Fruit fly (Drosophila melanogaster): ENCODE measurements around the gene Nepl17.

Gene Nepl17

DNA sequence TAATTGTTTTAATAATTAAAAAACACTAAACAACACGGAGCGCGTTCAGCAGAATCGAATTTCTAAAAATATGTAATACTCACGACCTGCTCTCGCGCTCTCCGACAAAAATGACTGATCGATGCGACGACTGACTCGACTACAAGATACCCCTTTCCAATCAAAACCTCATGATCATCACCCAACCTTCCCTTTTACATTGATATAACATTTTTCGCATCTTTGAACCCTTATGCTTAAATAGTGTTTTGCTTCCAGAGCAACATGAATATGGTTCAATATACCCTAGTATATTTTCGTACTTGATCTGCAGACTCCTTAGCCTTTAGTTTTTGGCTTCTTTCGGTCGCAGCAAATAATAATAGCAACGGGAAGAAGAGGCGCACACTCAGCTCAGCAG, 39.1 kb downstream of the Nepl17 start (continued):
- peak; percentile 69 for TF ChIP-seq CG17385 (GFP tag; optimal IDR thresholded peaks at IDR 0.05)
- peak; percentile 32 for TF ChIP-seq sug (tag; optimal IDR thresholded peaks at IDR 0.05)
- peak; percentile 7 for TF ChIP-seq schlank (tag; optimal IDR thresholded peaks at IDR 0.05)
- peak; percentile 62 for TF ChIP-seq Rx (GFP tag; IDR thresholded peaks at IDR 0.05)
- TF ChIP-seq CG30020 (tag; optimal IDR thresholded peaks at IDR 0.05) = no peak
- TF ChIP-seq H15 (GFP tag; IDR thresholded peaks at IDR 0.05) = peak; percentile 82
- TF ChIP-seq CG15073 (GFP tag; optimal IDR thresholded peaks at IDR 0.05) = no peak
- peak; percentile 78 for TF ChIP-seq eyg (GFP tag; optimal IDR thresholded peaks at IDR 0.05)
- peak; percentile 66 for TF ChIP-seq CG32772 (GFP tag; IDR thresholded peaks at IDR 0.05)
- peak; percentile 20 for TF ChIP-seq Deaf1 (tag; optimal IDR thresholded peaks at IDR 0.05)
- peak; percentile 63; the same call in 1 of the 2 replicates for TF ChIP-seq Lim3 (GFP tag; IDR thresholded peaks at IDR 0.05)
- TF ChIP-seq repo (GFP tag; optimal IDR thresholded peaks at IDR 0.05) = peak; percentile 63
- TF ChIP-seq cg (GFP tag; optimal IDR thresholded peaks at IDR 0.05) = no peak
- TF ChIP-seq fd3F (GFP tag; optimal IDR thresholded peaks at IDR 0.05) = peak; percentile 49
- TF ChIP-seq caup (GFP tag; optimal IDR thresholded peaks at IDR 0.05; ENCODE audit: severe bottlenecking) = peak; percentile 48
- peak; percentile 89 for TF ChIP-seq ara (GFP tag; IDR thresholded peaks at IDR 0.05)
- TF ChIP-seq Bteb2 (GFP tag; optimal IDR thresholded peaks at IDR 0.05) = peak; percentile 62
- peak; percentile 86 for TF ChIP-seq CG17328 (GFP tag; IDR thresholded peaks at IDR 0.05)
- peak; percentile 5 for TF ChIP-seq CG6765 (GFP tag; optimal IDR thresholded peaks at IDR 0.05)
- peak; percentile 66 for TF ChIP-seq CG12071 (GFP tag; optimal IDR thresholded peaks at IDR 0.05)
- no peak for TF ChIP-seq exex (tag; optimal IDR thresholded peaks at IDR 0.05)
- TF ChIP-seq her (GFP tag; optimal IDR thresholded peaks at IDR 0.05) = peak; percentile 73
- no peak for TF ChIP-seq CG17912 (GFP tag; optimal IDR thresholded peaks at IDR 0.05)
- no peak for TF ChIP-seq bbx (GFP tag; IDR thresholded peaks at IDR 0.05; ENCODE audit: partially characterized antibody)
- TF ChIP-seq ewg (GFP tag; optimal IDR thresholded peaks at IDR 0.05) = peak; percentile 60
- TF ChIP-seq CG17361 (GFP tag; IDR thresholded peaks at IDR 0.05) = no peak; the same call in 2 of the 3 replicates
- TF ChIP-seq CG1233 (GFP tag; optimal IDR thresholded peaks at IDR 0.05) = peak; percentile 32
- TF ChIP-seq Xrp1 (GFP tag; IDR thresholded peaks at IDR 0.05) = peak; percentile 83
- peak; percentile 83 for TF ChIP-seq nmo (GFP tag; optimal IDR thresholded peaks at IDR 0.05)
- peak; percentile 84 for TF ChIP-seq Drgx (GFP tag; IDR thresholded peaks at IDR 0.05)
- no peak for TF ChIP-seq zen (tag; optimal IDR thresholded peaks at IDR 0.05)
- TF ChIP-seq CG12659 (GFP tag; optimal IDR thresholded peaks at IDR 0.05) = peak; percentile 65
- TF ChIP-seq CG4404 (GFP tag; IDR thresholded peaks at IDR 0.05) = peak; percentile 58
- no peak for TF ChIP-seq CG13296 (GFP tag; optimal IDR thresholded peaks at IDR 0.05)
- peak; percentile 63 for TF ChIP-seq Dip3 (GFP tag; optimal IDR thresholded peaks at IDR 0.05)
- peak; percentile 33 for TF ChIP-seq sd (tag; optimal IDR thresholded peaks at IDR 0.05)
- TF ChIP-seq Scr (GFP tag; IDR thresholded peaks at IDR 0.05; ENCODE audit: partially characterized antibody) = no peak
- no peak for TF ChIP-seq hkb (optimal IDR thresholded peaks at IDR 0.05)
- peak; percentile 82 for TF ChIP-seq hkb (GFP tag; IDR thresholded peaks at IDR 0.05)
- TF ChIP-seq CG1832 (GFP tag; optimal IDR thresholded peaks at IDR 0.05) = no peak
- TF ChIP-seq CG3281 (GFP tag; optimal IDR thresholded peaks at IDR 0.05) = peak; percentile 22
- TF ChIP-seq Optix (GFP tag; IDR thresholded peaks at IDR 0.05) = peak; percentile 78
- peak; percentile 78 for TF ChIP-seq az2 (GFP tag; optimal IDR thresholded peaks at IDR 0.05)
- TF ChIP-seq CG6813 (GFP tag; optimal IDR thresholded peaks at IDR 0.05) = peak; percentile 35
- peak; percentile 96 for TF ChIP-seq Ets65A (GFP tag)
- peak; percentile 65 for TF ChIP-seq CG8089 (GFP tag; optimal IDR thresholded peaks at IDR 0.05)
- no peak for TF ChIP-seq CG11723 (GFP tag; optimal IDR thresholded peaks at IDR 0.05)
- TF ChIP-seq Poxn (GFP tag; IDR thresholded peaks at IDR 0.05) = no peak
- peak; percentile 34 for TF ChIP-seq tup (GFP tag; optimal IDR thresholded peaks at IDR 0.05)
- peak; percentile 40 for TF ChIP-seq slp2 (GFP tag; optimal IDR thresholded peaks at IDR 0.05)
- peak; percentile 70 for TF ChIP-seq Dad (GFP tag; optimal IDR thresholded peaks at IDR 0.05)
- peak; percentile 71 for TF ChIP-seq CG14667 (GFP tag; IDR thresholded peaks at IDR 0.05)
